Worm (Caenorhabditis elegans) whole organism, L4 larva: ENCODE data around the gene M02D8.5.

Source experiments
- Y75B8A.6 ChIP-seq: fragments of 200-800 bp; sonication (Bioruptor generic); IDR thresholded peaks from 2 replicates; pipeline ENCODE4 v1.3.6; 2022; ENCODE audit warnings: missing genetic modification reagents, missing genetic modification characterization, missing compliant biosample characterization
- ceh-28 ChIP-seq: fragments of 150-350 bp; optimal IDR thresholded peaks from 2 replicates; lab custom pipeline; 2014; ENCODE audit warnings: missing biosample characterization, missing genetic modification reagents, missing genetic modification characterization
- daf-12 ChIP-seq: fragments of 150-350 bp; optimal IDR thresholded peaks from 2 replicates; lab custom pipeline; 2014; ENCODE audit warnings: missing biosample characterization, missing genetic modification reagents, missing genetic modification characterization
- nhr-28 ChIP-seq: fragments of 150-350 bp; optimal IDR thresholded peaks from 2 replicates; lab custom pipeline; 2014; ENCODE audit warnings: missing biosample characterization, missing genetic modification characterization
- nhr-6 ChIP-seq: fragments of 150-350 bp; optimal IDR thresholded peaks from 2 replicates; lab custom pipeline; 2014; ENCODE audit warnings: missing biosample characterization, missing genetic modification characterization
- pha-4 ChIP-seq, 2 experiments: fragments of 150-350 bp in 1 of 2; fragments of 200-800 bp in 1 of 2; sonication (Bioruptor generic) in 1 of 2; IDR thresholded peaks in 1 of 2; optimal IDR thresholded peaks in 1 of 2; 2 replicates each; pipeline versions ENCODE4 v1.3.6 to Lab custom; 2014 to 2022; ENCODE audit warnings: missing genetic modification characterization in 2 of 2, missing genetic modification reagents in 2 of 2, missing biosample characterization in 1 of 2, missing compliant biosample characterization in 1 of 2
- unc-62 ChIP-seq, 3 experiments: fragments of 150-350 bp in 1 of 3; sonication (generic microtip); optimal IDR thresholded peaks in 2 of 3; peaks in 1 of 3; 1 replicate in 1 of 3; 2 replicates in 2 of 3; lab custom pipeline; 2014 to 2017; ENCODE audit warnings: missing biosample characterization in 3 of 3, missing genetic modification characterization in 3 of 3, missing genetic modification reagents in 3 of 3, missing genotype in 1 of 3
- zfp-3 ChIP-seq: fragments of 200-800 bp; sonication (Bioruptor generic); conservative IDR thresholded peaks from 2 replicates; pipeline ENCODE4 v1.3.6; 2022; ENCODE audit warnings: missing genetic modification reagents, missing genetic modification characterization, missing compliant biosample characterization

- TF ChIP-seq Y75B8A.6 (GFP tag; lab: Robert Waterston, UW): no peak
- TF ChIP-seq unc-62 (GFP tag; optimal IDR thresholded peaks at IDR 0.05 in 1 of 2; lab: Kevin White, UChicago): no peak
- no peak for TF ChIP-seq unc-62 (tag; optimal IDR thresholded peaks at IDR 0.05; lab: Kevin White, UChicago)
- no peak for TF ChIP-seq daf-12
- no peak for TF ChIP-seq zfp-3 (GFP tag; lab: Robert Waterston, UW)
- TF ChIP-seq pha-4 (GFP tag; IDR thresholded peaks at IDR 0.05; lab: Robert Waterston, UW): no peak
- no peak for TF ChIP-seq pha-4 (tag; optimal IDR thresholded peaks at IDR 0.05; lab: Kevin White, UChicago)
- TF ChIP-seq nhr-6: no peak
- no peak for TF ChIP-seq ceh-28 (tag; lab: Kevin White, UChicago)
- TF ChIP-seq nhr-28 (tag; lab: Kevin White, UChicago): peak; percentile 24
Measured at ce11 chrX:8755987-8756386, 5.4 kb downstream of the M02D8.5 start.
